Fruit fly (Drosophila melanogaster) whole organism, larva: ENCODE results near the gene Nsun5.

Experiments
- noc ChIP-seq: fragments of 200-800 bp; sonication (Bioruptor generic); optimal IDR thresholded peaks from 3 replicates; lab custom pipeline; 2019; ENCODE audit warnings: missing biosample characterization, mild to moderate bottlenecking, missing genetic modification characterization, moderate library complexity

The Nsun5 gene

DNA sequence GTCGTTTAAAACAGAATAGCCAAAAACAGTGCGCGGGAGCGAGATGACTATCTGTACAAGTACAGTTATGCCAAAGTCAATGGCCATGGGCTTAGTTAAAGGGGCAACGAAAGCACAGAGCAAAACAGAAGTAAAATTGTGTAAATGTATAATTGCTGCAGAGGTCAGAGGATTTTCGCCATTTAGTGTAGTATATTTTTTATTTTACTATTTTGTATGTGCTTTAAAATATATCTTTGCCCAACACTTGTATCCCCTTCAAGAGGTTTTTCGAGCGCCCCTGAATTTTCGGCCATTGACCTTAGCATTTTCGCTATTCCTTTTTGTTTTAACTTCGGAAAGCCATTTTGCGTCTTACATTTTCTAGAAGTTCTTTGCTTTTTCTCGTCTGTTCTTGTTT lies 4.1 kb downstream of the Nsun5 start:
- no peak for TF ChIP-seq noc (tag; lab: Kevin White, UChicago)

DNA sequence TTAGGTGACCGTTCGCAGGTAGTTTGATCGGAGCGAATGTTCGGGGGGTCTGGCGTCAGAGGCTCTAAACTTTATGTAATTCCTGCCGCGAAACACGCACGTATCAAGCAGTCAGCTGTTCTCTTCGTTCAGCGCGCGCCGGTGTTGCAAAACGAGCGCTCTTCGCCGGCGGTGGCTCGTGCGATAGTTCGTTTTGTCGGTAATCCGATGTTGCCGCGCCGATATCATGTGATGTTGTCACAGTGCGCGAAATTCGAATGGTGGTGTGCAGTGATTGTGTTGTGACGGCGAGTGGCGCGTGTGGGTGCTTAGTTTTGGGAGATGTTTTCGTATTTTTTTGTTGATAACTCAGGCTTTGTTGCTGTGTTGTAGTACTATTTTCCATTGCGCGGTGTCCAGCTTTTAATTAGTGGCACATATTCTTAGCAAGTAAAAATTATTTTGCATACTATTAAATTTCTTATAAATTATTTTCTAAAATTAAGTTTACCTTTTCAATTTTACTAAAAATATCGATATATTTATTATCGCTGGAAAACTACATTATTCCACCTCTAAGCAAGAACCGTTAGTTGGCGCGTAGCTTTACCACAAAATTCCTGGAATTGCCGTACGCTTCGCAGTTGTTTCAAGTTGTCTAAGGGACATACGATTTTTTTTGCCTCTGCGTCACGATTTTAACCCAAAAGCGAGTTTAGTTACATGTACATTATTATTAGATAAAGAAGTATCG lies 5.3 kb downstream of the Nsun5 start, which contains the start of gene nanos:
TSS of gene nanos (plus strand) at position 569 of the 733 bp plus-strand sequence.
- TF ChIP-seq noc (tag; lab: Kevin White, UChicago), result peak; percentile 57

DNA sequence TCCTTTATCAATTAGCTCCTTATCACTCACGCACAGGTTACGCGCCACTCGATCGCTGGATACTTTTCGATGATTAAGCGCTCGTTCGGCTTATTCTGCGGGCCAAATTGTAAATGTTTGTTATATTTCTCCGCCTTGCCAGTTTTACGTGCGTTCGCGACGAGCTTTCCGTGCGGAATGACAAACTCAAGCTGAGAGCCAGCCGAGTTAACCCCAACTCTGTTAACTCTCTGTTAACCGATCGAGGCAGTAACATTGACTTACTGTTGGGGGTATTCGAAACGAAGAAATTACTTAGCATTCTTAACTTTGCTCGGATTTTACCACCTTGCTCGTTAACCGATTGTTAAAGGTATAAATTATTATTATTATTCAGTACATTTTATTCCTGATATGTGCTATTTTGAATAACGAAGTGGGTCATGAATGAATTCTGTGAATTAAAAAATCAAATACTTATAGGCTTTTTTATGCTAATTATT lies 8.6 kb downstream of the Nsun5 start, which contains the start of gene CG5835:
TSS of gene CG5835 (minus strand) at position 185 of the 482 bp plus-strand sequence.
- peak; percentile 61 for TF ChIP-seq noc (tag; lab: Kevin White, UChicago)

DNA sequence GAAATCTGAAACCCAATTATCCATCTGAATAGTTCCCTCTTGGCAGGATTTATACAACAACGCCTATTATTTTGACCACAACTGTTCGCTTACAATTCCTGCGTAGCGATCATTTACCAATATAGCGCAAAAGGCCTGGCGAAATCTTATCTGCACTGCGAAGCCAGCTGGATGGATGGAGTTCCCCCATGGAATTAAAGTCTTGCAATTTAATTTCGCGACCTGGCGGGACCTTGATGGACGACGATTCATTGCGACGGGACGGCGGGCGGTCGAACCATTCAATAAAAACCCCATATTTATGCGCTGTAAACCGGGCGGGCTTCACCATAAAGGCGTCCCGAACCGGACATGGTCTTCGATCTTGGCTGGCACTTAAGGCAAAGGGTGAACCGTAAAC lies 9.3 kb downstream of the Nsun5 start:
- no peak for TF ChIP-seq noc (tag; lab: Kevin White, UChicago)

DNA sequence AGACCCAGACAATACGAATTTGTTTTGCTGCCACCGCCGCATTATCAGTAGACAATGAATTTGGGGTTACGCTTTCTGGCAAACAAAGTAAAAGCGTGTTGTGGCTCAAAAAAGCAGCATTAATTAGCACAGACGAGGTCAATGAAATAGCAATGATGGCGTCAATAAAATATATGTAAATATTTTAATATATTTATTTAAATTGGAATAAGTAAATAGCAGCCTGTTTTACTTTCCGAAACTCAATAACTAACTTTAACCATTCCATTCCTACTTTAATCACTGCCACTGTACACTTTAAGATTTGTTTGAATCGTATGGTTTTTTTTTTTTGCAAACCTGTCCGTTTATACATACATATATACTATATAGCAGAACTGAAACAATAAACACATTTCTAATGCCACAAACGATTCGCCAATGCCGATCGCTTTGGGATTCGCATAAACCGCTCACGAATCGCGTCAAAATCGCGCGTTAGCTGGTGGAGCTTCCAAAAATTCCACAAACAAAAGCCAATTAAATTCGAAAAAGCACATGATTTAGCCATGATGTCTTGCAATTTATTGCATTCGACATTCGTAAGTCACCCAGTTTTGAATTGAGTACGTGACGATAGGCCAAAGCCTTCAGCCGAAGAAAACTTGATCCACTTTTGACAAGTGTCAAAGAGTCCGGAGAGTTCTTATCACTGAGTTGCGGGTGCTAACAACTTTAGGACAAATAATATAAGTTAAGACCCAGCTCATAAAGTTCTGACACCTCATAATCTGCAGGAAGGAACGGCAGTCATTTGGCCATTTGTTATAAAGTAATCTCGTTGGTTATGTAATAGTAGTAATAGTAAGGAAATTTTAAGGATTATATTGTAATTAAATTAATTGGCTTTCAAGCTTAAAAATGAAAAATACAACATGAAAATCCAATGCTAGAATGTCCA lies 10.0 kb downstream of the Nsun5 start:
- TF ChIP-seq noc (tag; lab: Kevin White, UChicago), result peak; percentile 83

DNA sequence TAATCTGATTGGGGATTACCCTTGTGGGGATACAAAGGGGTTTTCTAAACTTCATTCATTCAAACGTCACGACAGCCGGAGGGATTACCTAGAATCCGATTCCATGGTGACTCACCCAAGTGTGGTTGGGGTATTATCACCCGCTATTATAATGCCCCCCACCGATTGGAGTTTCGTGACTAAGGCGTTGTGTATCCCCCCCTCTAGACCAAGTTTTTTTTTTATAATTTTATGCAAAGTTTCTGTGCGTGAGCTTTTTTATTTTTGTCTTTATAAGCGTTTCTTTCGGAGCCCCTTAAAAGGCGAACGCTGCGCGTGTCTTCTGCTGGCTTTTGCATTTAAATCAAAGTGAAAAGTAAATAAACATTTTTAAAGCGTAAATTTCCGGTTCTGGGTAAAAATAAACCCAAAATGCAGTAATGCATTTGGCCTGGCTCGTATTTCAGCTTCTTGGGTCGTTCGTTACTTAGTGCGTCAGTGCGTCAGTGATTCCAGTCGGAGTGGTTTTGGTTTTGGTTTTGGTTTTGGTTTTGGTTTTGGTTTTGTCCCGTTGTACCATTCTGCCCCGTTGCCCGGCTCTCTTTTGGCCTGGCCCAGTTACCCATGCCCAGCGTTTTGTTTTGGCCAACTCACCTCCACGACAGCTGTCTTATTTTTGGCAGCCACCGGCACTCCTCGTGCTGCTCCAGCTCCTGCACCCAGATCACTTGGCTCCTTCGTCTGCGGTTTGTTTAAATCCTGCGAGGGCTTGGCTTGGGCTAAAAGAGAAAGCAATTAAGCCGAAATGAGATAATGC lies 11.0 kb downstream of the Nsun5 start:
- TF ChIP-seq noc (tag; lab: Kevin White, UChicago), result no peak

DNA sequence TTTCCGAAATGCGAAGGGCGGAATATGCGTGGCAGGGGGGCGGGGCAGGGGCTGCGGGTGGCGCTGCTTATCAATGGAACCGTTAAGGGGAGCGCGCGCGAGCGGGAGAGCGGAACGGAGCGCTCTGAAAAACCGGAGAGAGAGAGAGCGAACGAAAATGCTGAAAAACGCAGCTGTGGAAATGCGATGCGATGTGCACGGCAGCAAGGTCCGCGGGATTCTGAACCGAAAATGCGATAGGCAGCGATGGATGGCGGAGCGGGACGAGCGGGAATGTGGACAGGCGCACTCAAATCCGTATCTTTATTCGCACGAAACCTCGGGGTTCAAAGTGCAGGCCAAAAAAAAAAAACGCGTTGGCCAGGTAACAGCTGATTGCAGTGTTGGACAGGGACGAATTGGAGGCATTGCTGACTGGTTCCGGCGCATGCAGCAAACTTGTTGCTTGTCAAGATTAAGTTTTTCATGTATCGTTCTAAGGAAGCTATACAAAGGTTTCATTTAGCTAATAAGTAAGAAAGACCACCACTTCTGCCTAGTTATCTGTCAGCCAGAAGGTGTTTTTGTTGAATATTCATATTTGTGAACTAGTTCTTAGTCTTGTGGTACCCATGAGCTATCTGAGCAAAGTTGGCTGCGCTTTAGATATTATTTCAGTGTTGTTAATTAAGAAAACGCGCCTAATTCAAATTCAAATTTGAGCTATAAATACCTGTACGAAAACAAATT lies 14.4 kb downstream of the Nsun5 start, which contains the start of gene Ppcs:
TSS of gene Ppcs (minus strand) at position 400 of the 729 bp plus-strand sequence.
- TF ChIP-seq noc (tag; lab: Kevin White, UChicago), result peak; percentile 81

DNA sequence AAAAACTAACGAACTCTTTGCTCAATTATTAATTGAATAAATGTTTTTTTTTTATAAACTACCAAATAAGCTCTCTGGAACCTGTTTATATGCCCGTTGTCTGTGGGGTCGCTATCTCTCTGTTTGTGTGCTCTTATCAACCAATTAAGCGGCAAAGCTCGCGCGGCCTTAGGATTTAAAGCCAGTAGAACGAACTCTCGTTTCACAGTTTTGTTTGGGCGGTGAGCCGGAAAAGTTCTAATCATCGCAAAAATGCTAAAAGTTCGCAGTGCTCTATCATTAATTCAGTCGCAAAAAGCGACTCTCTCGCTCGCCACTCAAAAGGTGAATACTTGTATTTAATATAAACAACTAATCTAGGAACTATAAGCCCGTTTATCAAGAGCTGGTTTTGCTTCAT lies 27.1 kb downstream of the Nsun5 start, which contains the start of gene Cyp12a4:
TSS of gene Cyp12a4 (plus strand) at position 202 of the 400 bp plus-strand sequence.
- TF ChIP-seq noc (tag; lab: Kevin White, UChicago), result peak; percentile 51

DNA sequence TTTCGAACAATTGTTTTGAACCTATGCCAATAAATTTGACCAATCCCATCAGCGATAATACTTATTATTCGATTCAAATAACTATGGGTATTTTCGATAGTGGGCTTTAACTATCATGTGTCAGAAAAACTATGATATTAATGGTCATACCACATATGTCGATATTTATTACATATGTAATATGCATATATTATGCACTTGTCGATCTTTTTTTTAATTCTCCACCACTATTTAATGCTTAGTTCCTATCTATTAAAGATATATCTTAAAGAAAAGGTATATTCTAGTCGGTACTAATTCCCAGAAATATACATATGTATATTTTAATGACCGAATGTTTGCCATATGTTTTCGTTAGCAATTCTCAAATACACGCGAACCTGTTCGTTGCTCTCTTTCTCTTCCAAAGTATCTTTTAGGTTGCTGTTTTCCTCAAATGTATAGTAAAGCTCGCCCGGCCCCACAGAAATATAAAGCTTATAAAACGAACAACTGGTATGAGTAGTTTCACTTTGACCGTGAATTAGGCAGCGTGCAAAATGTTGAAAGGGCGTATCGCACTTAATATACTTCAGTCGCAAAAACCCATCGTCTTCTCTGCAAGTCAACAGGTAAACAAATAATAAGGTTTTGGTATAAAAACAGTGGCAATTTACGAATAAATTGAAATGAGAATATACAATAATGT lies 29.8 kb downstream of the Nsun5 start, which contains the start of gene Cyp12a5:
TSS of gene Cyp12a5 (plus strand) at position 503 of the 688 bp plus-strand sequence.
- TF ChIP-seq noc (tag; lab: Kevin White, UChicago), result peak; percentile 42

DNA sequence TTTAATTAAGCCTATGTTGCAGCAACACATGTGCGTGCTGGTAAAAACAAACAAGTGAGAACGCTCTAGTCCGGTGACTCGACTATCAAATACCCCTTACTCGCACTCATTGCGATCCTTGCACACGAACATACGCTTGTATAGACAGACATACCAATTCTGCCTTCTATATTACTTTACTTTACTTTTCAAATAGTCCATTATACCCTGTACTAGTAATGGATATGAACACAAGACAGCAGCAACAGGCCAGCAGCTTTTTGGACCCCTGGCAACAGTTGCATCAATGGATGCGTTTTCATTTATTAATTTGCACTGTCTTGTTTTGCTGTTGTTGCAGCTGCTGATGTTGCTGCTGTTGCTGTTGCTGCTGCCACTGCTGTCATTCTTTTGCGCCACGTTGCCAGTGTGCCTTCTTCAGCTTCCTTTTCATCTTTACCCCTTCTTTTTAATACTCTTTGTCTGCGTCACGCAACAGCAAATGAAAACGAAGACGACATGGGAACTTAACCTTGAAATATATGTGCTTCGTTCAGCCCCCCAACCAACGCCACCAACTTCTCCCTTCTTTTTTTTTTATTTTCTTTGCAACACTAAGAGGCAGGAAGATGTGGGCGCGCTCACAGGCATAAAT lies 43.5 kb downstream of the Nsun5 start:
- TF ChIP-seq noc (tag; lab: Kevin White, UChicago), result no peak

DNA sequence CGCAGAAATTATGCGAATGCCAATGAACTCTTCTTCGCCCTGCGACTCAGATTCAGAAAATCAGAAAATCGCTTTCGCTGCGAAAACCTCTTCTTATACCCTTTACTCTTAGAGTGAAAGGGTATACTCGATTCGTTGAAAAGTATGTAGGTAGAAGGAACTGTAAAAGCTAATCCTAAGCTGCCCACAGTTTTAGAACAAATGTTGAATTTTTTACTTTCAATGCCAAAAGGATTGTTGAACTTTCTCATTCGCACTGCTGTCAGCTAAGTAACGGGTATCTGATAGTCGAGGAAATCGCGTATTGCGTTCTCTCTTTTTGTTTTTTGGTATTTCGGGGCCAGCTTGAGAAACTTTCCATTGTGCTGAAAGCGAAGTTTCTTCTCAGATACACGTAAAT lies 48.3 kb downstream of the Nsun5 start:
- TF ChIP-seq noc (tag; lab: Kevin White, UChicago), result no peak

DNA sequence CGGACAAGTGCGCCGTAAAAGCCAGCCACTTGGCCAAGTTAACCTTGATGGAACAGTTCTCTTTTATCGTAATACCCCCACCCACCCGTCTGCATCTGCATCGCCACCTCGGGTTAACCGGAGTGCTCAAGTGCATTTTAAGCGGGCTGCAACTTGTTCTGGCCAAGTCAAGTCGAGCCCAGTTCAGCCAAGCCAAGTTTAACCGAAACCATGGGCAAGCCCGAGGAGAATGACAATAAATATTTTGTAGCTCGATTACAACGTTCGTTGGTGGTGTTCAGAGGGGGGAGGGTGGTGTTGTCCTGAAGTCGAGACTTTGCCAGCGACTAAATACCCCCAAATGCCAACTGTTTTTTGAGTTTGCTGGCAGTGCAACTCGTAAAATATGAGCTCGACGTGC lies 49.7 kb downstream of the Nsun5 start:
- TF ChIP-seq noc (tag; lab: Kevin White, UChicago), result no peak

DNA sequence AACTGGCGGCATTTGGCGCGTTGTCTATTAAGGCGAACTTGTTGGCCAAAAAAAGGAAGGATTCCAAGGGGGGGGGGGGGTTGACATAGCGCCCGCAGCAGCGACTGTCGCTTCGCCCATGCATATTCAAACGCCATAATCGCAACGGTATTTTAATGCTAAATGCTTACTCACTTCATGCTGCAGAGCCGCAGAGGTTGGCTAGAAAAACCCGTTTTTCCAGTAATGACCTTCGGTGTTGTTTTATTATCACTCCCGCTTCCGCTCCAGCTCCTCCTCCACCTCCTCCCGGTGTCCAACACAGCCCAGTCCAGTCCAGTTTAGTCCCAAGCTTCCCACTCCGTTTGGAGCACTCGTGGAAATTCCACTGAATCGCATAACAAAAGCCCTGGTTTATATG lies 50.9 kb downstream of the Nsun5 start:
- no peak for TF ChIP-seq noc (tag; lab: Kevin White, UChicago)
